Worm (Caenorhabditis elegans) whole organism, young adult: Measurements from ENCODE around the gene rbm-42.

ENCODE experiments used
- C06A6.2 ChIP-seq: fragments of 200-800 bp; sonication (Bioruptor generic); conservative IDR thresholded peaks from 2 replicates; pipeline ENCODE4 v1.3.6; 2022; ENCODE audit warnings: missing genetic modification characterization, missing compliant biosample characterization
- C17E4.6 ChIP-seq: fragments of 200-800 bp; sonication (Bioruptor generic); IDR thresholded peaks from 2 replicates; pipeline ENCODE4 v1.3.6; 2022; ENCODE audit warnings: missing genetic modification reagents, missing genetic modification characterization, missing compliant biosample characterization
- F10E7.11 ChIP-seq: sonication (generic microtip); optimal IDR thresholded peaks from 2 replicates; lab custom pipeline; 2017; ENCODE audit warnings: mild to moderate bottlenecking, missing genetic modification characterization, moderate library complexity, missing compliant biosample characterization
- F57A8.1 ChIP-seq: fragments of 200-800 bp; sonication (Bioruptor generic); optimal IDR thresholded peaks from 2 replicates; lab custom pipeline; 2018; ENCODE audit warnings: mild to moderate bottlenecking, missing genetic modification characterization, moderate library complexity, missing compliant biosample characterization
- F57C9.4 ChIP-seq: sonication (generic microtip); optimal IDR thresholded peaks from 2 replicates; lab custom pipeline; 2017; ENCODE audit warnings: mild to moderate bottlenecking, missing genetic modification characterization, missing compliant biosample characterization
- Y53G8AR.9 ChIP-seq: fragments of 200-800 bp; sonication (Bioruptor generic); conservative IDR thresholded peaks from 2 replicates; pipeline ENCODE4 v1.3.6; 2022; ENCODE audit warnings: missing genetic modification reagents, missing genetic modification characterization, missing compliant biosample characterization
- ama-1 ChIP-seq, 3 experiments: fragments of 150-350 bp in 1 of 3; sonication (generic microtip) in 2 of 3; optimal IDR thresholded peaks; 2 replicates each; lab custom pipeline; 2014 to 2018; ENCODE audit warnings: missing biosample characterization in 2 of 3, missing genetic modification characterization in 2 of 3, missing genetic modification reagents in 2 of 3
- athp-1 ChIP-seq: sonication (generic microtip); optimal IDR thresholded peaks from 2 replicates; lab custom pipeline; 2017; ENCODE audit warnings: mild to moderate bottlenecking, missing genetic modification characterization, missing compliant biosample characterization
- attf-5 ChIP-seq: fragments of 200-800 bp; sonication (Bioruptor generic); optimal IDR thresholded peaks from 2 replicates; lab custom pipeline; 2018; ENCODE audit warnings: mild to moderate bottlenecking, missing genetic modification characterization, missing compliant biosample characterization
- attf-6 ChIP-seq: fragments of 200-800 bp; sonication (Bioruptor generic); IDR thresholded peaks from 2 replicates; pipeline ENCODE4 v1.3.6; 2022; ENCODE audit warnings: missing genetic modification reagents, missing genetic modification characterization, missing compliant biosample characterization
- cebp-1 ChIP-seq, 2 experiments: fragments of 200-800 bp in 1 of 2; sonication (Bioruptor generic) in 1 of 2; sonication (generic microtip) in 1 of 2; IDR thresholded peaks in 1 of 2; optimal IDR thresholded peaks in 1 of 2; 2 replicates each; pipeline versions ENCODE4 v1.3.6 to Lab custom; 2017 to 2022; ENCODE audit warnings: missing compliant biosample characterization in 2 of 2, missing genetic modification characterization in 2 of 2, mild to moderate bottlenecking in 1 of 2, missing genetic modification reagents in 1 of 2, moderate library complexity in 1 of 2
- cebp-2 ChIP-seq: fragments of 200-800 bp; sonication (Bioruptor generic); IDR thresholded peaks from 2 replicates; pipeline ENCODE4 v1.3.6; 2022; ENCODE audit warnings: missing genetic modification characterization, missing compliant biosample characterization
- ceh-100 ChIP-seq: fragments of 200-800 bp; sonication (Bioruptor generic); IDR thresholded peaks from 2 replicates; pipeline ENCODE4 v1.3.6; 2022; ENCODE audit warnings: missing genetic modification reagents, missing genetic modification characterization, missing compliant biosample characterization
- hmg-1.2 ChIP-seq: fragments of 200-800 bp; sonication (Bioruptor generic); IDR thresholded peaks from 2 replicates; pipeline ENCODE4 v1.3.6; 2022; ENCODE audit warnings: missing genetic modification reagents, missing genetic modification characterization, missing compliant biosample characterization
- hrde-1 ChIP-seq: sonication (generic microtip); optimal IDR thresholded peaks from 2 replicates; lab custom pipeline; 2016; ENCODE audit warnings: missing genetic modification characterization, mild to moderate bottlenecking, missing compliant biosample characterization, moderate library complexity, missing genotype, missing genetic modification reagents, borderline replicate concordance
- lag-1 ChIP-seq: fragments of 200-800 bp; sonication (Bioruptor generic); IDR thresholded peaks from 2 replicates; pipeline ENCODE4 v1.3.6; 2022; ENCODE audit warnings: missing genetic modification reagents, missing genetic modification characterization, missing compliant biosample characterization
- madf-6 ChIP-seq: fragments of 200-800 bp; sonication (Bioruptor generic); IDR thresholded peaks from 2 replicates; pipeline ENCODE4 v1.3.6; 2022; ENCODE audit warnings: missing genetic modification reagents, missing genetic modification characterization, missing compliant biosample characterization
- mcd-1 ChIP-seq: fragments of 200-800 bp; sonication (Bioruptor generic); IDR thresholded peaks from 2 replicates; pipeline ENCODE4 v1.3.6; 2022; ENCODE audit warnings: missing genetic modification reagents, missing genetic modification characterization, missing compliant biosample characterization
- nhr-27 ChIP-seq: fragments of 200-800 bp; sonication (Bioruptor generic); optimal IDR thresholded peaks from 2 replicates; lab custom pipeline; 2018; ENCODE audit warnings: mild to moderate bottlenecking, missing genetic modification characterization, moderate library complexity, missing compliant biosample characterization
- repo-1 ChIP-seq: sonication (generic microtip); optimal IDR thresholded peaks from 2 replicates; lab custom pipeline; 2017; ENCODE audit warnings: mild to moderate bottlenecking, missing genetic modification characterization, missing compliant biosample characterization
- snpc-1.1 ChIP-seq: sonication (generic microtip); optimal IDR thresholded peaks from 2 replicates; lab custom pipeline; 2017; ENCODE audit warnings: missing genetic modification characterization, mild to moderate bottlenecking, missing compliant biosample characterization, antibody characterized with exemption, moderate library complexity, missing genotype, missing genetic modification reagents; ENCODE audit not compliant: insufficient read depth
- xnd-1 ChIP-seq: sonication (generic microtip); optimal IDR thresholded peaks from 2 replicates; lab custom pipeline; 2016; ENCODE audit warnings: missing genotype, missing genetic modification reagents, missing genetic modification characterization, missing compliant biosample characterization
- ztf-18 ChIP-seq: sonication (generic microtip); optimal IDR thresholded peaks from 2 replicates; lab custom pipeline; 2016; ENCODE audit warnings: missing genotype, mild to moderate bottlenecking, missing genetic modification characterization, missing compliant biosample characterization
- ztf-26 ChIP-seq: sonication (generic microtip); optimal IDR thresholded peaks from 2 replicates; lab custom pipeline; 2017; ENCODE audit warnings: missing genetic modification characterization, missing compliant biosample characterization
- ztf-28 ChIP-seq: fragments of 200-800 bp; sonication (Bioruptor generic); IDR thresholded peaks from 2 replicates; pipeline ENCODE4 v1.3.6; 2022; ENCODE audit warnings: missing genetic modification reagents, missing genetic modification characterization, missing compliant biosample characterization
- ztf-6 ChIP-seq: fragments of 200-800 bp; sonication (Bioruptor generic); IDR thresholded peaks from 2 replicates; pipeline ENCODE4 v1.3.6; 2022; ENCODE audit warnings: missing genetic modification reagents, missing genetic modification characterization, missing compliant biosample characterization

The rbm-42 gene

DNA sequence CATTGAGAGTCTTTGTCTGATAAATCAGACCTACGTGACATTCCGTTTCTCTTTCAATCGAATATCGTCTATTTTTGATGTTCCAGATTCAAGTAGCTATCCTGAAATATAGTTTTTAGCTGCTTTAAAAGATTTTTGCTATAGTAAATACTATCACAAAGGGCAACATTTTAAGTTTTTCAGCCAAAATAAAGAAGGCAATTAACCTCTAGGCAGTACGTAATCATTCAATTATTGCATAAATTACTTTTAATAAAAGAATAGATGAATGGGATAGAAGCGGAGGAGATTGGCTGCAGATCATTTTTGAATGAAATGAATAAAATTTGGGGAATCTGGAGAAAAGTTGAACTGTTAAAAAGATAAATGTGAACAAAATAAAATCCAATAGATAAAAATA, 16.7 kb upstream of the rbm-42 start, which contains the start of gene ulp-1:
TSS of gene ulp-1 (minus strand) at position 101 of the 400 bp plus-strand sequence.
- no peak for TF ChIP-seq ama-1 (optimal IDR thresholded peaks at IDR 0.05; lab: Kevin White, UChicago)
- TF ChIP-seq ama-1 (GFP tag; optimal IDR thresholded peaks at IDR 0.05; lab: Kevin White, UChicago) = peak in 1 of 2 experiments; percentile 16
- peak; percentile 27; the same call in 1 of the 2 replicates for TF ChIP-seq ceh-100 (GFP tag; lab: Robert Waterston, UW)
- no peak for TF ChIP-seq athp-1
- TF ChIP-seq madf-6 (GFP tag; lab: Robert Waterston, UW) = peak; percentile 32
- peak; percentile 22 for TF ChIP-seq repo-1 (tag; lab: Kevin White, UChicago)
- no peak for TF ChIP-seq ztf-26 (tag; lab: Kevin White, UChicago)

- TF ChIP-seq nhr-27 (no peak), cebp-2 (GFP tag; lab: Robert Waterston, UW) (no peak), cebp-1 (GFP tag; IDR thresholded peaks at IDR 0.05; lab: Robert Waterston, UW) (no peak), cebp-1 (tag; optimal IDR thresholded peaks at IDR 0.05; lab: Kevin White, UChicago) (peak; percentile 8)
- TF ChIP-seq, all 124 proteins: peak for 1
Observed at ce11 chrIII:5165745-5166144, 12.7 kb upstream of the rbm-42 start.

- no peak for TF ChIP-seq F57A8.1 (GFP tag; lab: Kevin White, UChicago)
- TF ChIP-seq cebp-1 (GFP tag; IDR thresholded peaks at IDR 0.05; lab: Robert Waterston, UW) = no peak
- TF ChIP-seq cebp-1 (tag; optimal IDR thresholded peaks at IDR 0.05; lab: Kevin White, UChicago) = no peak
- no peak for TF ChIP-seq attf-6
- no peak for TF ChIP-seq F10E7.11
- no peak for TF ChIP-seq C17E4.6 (GFP tag; lab: Robert Waterston, UW)
- no peak for TF ChIP-seq snpc-1.1 (tag; lab: Kevin White, UChicago)
- no peak for TF ChIP-seq C06A6.2 (GFP tag; lab: Robert Waterston, UW)
- no peak for TF ChIP-seq lag-1 (GFP tag; lab: Robert Waterston, UW)
Observed at ce11 chrIII:5165211-5165610, 12.2 kb upstream of the rbm-42 start, which contains the start of gene T10F2.2. Gene T10F2.2 (minus strand): TSS chrIII:5165311.

DNA sequence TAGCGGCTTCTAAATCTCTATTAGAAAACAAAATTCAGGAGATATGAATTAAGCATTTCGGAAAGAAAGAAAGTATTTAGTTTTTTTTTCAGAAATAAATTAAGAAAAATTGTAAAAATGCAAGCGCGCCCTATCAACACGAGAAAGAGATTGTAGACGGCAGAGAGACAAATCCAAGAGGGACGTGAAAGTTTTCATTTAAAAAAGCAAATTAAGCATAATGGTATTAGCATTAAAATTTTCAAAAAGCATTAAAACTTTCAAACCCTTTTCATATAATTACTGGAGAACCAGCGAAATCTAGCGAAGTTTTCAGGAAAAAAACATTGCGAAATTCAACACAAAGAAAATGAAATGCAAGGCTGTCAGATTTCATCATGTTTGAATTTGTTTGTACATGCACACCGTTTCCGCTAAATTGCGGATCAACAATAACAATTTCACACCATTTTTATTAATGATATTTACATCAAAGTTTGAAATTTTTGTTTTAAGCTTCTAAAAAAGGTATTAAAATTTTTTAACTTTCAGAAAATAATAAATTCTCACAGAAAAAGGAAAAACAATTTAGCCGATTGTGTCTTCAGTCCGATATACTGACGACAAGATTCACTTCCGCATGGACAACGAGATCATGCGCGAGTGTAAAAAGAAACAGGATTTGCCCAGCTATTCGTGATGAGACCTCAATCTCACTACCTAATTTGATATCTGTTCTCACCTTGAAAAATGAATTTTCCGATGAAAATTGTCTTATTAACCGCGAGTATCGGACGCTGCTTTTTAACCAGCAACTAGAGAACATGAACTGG, 10.0 kb upstream of the rbm-42 start, which contains the start of gene gars-1:
TSS of gene gars-1 (minus strand) at position 808 of the 812 bp plus-strand sequence.
- TF ChIP-seq hmg-1.2 (GFP tag; lab: Robert Waterston, UW) (peak; percentile 41; the same call in 1 of the 2 replicates), ztf-6 (GFP tag; lab: Robert Waterston, UW) (no peak), Y53G8AR.9 (GFP tag; lab: Robert Waterston, UW) (0 out of 2 replicates have a peak, but pooled peaks have one; percentile 27), ama-1 (optimal IDR thresholded peaks at IDR 0.05; lab: Kevin White, UChicago) (no peak), ama-1 (GFP tag; optimal IDR thresholded peaks at IDR 0.05; lab: Kevin White, UChicago) (no peak), cebp-1 (GFP tag; IDR thresholded peaks at IDR 0.05; lab: Robert Waterston, UW) (peak; percentile 91), cebp-1 (tag; optimal IDR thresholded peaks at IDR 0.05; lab: Kevin White, UChicago) (peak; percentile 98), madf-6 (GFP tag; lab: Robert Waterston, UW) (peak; percentile 29; the same call in 1 of the 2 replicates), mcd-1 (GFP tag; lab: Robert Waterston, UW) (no peak), xnd-1 (tag; lab: Kevin White, UChicago) (no peak), attf-5 (GFP tag; lab: Kevin White, UChicago) (peak; percentile 62), F57C9.4 (tag; lab: Kevin White, UChicago) (no peak)

DNA sequence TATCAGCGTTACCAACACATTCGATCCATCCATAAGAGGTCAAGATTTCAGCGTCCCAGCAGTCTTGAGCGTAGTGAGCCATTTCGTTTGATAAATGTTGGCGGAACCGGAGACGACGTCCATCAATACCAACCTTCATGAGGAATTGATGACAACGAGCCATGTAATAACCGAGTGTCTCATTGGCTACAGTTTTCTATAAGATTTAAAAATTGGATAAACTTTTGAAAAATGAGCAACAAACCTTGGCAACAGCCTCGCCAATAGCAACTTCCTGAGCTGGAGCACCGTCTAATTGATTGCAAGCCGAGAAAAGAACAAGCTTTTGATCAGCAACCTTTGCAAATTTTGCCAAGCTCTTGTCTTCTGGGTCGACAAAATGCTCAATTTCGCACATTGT, 7.8 kb upstream of the rbm-42 start:
- TF ChIP-seq ztf-18 (tag; lab: Kevin White, UChicago) = no peak

ce11 chrIII:5159505-5159904, 6.5 kb upstream of the rbm-42 start, which contains the start of gene T10F2.5:
Gene T10F2.5 (minus strand): TSS chrIII:5159605.
- peak; percentile 14 for TF ChIP-seq hrde-1 (tag; lab: Kevin White, UChicago)
- no peak for TF ChIP-seq ztf-28 (GFP tag; lab: Robert Waterston, UW)
